Worm (Caenorhabditis elegans) whole organism, L2 larva: ENCODE data around the gene Y53F4B.18.

Experiments
- C34F6.9 ChIP-seq: fragments of 150-350 bp; optimal IDR thresholded peaks from 2 replicates; lab custom pipeline; 2014; ENCODE audit warnings: missing biosample characterization, missing genetic modification characterization
- Y55F3AM.14 ChIP-seq: fragments of 200-800 bp; sonication (Bioruptor generic); optimal IDR thresholded peaks from 2 replicates; lab custom pipeline; 2018; ENCODE audit warnings: mild to moderate bottlenecking, missing genetic modification characterization, missing compliant biosample characterization
- alr-1 ChIP-seq: fragments of 150-350 bp; optimal IDR thresholded peaks from 2 replicates; lab custom pipeline; 2014; ENCODE audit warnings: missing biosample characterization, missing genetic modification characterization
- aly-2 ChIP-seq: fragments of 150-350 bp; optimal IDR thresholded peaks from 2 replicates; lab custom pipeline; 2014; ENCODE audit warnings: missing biosample characterization, missing genetic modification characterization
- blmp-1 ChIP-seq: sonication (generic microtip); optimal IDR thresholded peaks from 2 replicates; lab custom pipeline; 2017; ENCODE audit warnings: missing genetic modification characterization, mild to moderate bottlenecking, missing compliant biosample characterization, antibody characterized with exemption, moderate library complexity; ENCODE audit not compliant: insufficient read depth
- ceh-82 ChIP-seq: fragments of 150-350 bp; optimal IDR thresholded peaks from 2 replicates; lab custom pipeline; 2014; ENCODE audit warnings: missing biosample characterization, missing genetic modification characterization
- crh-2 ChIP-seq: sonication (generic microtip); optimal IDR thresholded peaks from 2 replicates; lab custom pipeline; 2017; ENCODE audit warnings: missing biosample characterization, missing genetic modification characterization
- dmd-4 ChIP-seq: sonication (generic microtip); optimal IDR thresholded peaks from 2 replicates; lab custom pipeline; 2017; ENCODE audit warnings: missing biosample characterization, missing genetic modification characterization
- gmeb-1 ChIP-seq: fragments of 150-350 bp; optimal IDR thresholded peaks from 2 replicates; lab custom pipeline; 2014; ENCODE audit warnings: missing biosample characterization, missing genetic modification characterization
- lin-11 ChIP-seq: fragments of 150-350 bp; sonication (generic microtip); optimal IDR thresholded peaks from 2 replicates; lab custom pipeline; 2014; ENCODE audit warnings: missing biosample characterization, missing genetic modification characterization, inconsistent platforms, mixed read lengths
- lin-13 ChIP-seq: fragments of 150-350 bp; optimal IDR thresholded peaks from 2 replicates; lab custom pipeline; 2014; ENCODE audit warnings: missing biosample characterization, missing genetic modification reagents, missing genetic modification characterization
- lsy-2 ChIP-seq, 2 experiments: fragments of 150-350 bp in 1 of 2; sonication (generic microtip) in 1 of 2; optimal IDR thresholded peaks; 2 replicates each; lab custom pipeline; 2014 to 2017; ENCODE audit warnings: missing biosample characterization in 2 of 2, missing genetic modification characterization in 2 of 2
- mbf-1 ChIP-seq: sonication (generic microtip); optimal IDR thresholded peaks from 2 replicates; lab custom pipeline; 2017; ENCODE audit warnings: missing biosample characterization, missing genetic modification characterization
- nhr-11 ChIP-seq: fragments of 150-350 bp; optimal IDR thresholded peaks from 2 replicates; lab custom pipeline; 2014; ENCODE audit warnings: missing biosample characterization, missing genetic modification characterization
- nhr-129 ChIP-seq: fragments of 150-350 bp; optimal IDR thresholded peaks from 2 replicates; lab custom pipeline; 2014; ENCODE audit warnings: missing biosample characterization, missing genetic modification characterization
- nhr-21 ChIP-seq: fragments of 150-350 bp; optimal IDR thresholded peaks from 2 replicates; lab custom pipeline; 2014; ENCODE audit warnings: missing biosample characterization, missing genetic modification characterization
- nhr-23 ChIP-seq: fragments of 150-350 bp; optimal IDR thresholded peaks from 2 replicates; lab custom pipeline; 2014; ENCODE audit warnings: missing biosample characterization, missing genetic modification reagents, missing genetic modification characterization
- nhr-237 ChIP-seq: fragments of 150-350 bp; optimal IDR thresholded peaks from 2 replicates; lab custom pipeline; 2014; ENCODE audit warnings: missing biosample characterization, missing genetic modification characterization
- sma-3 ChIP-seq: sonication (generic microtip); optimal IDR thresholded peaks from 2 replicates; lab custom pipeline; 2016; ENCODE audit warnings: missing genetic modification reagents, missing genetic modification characterization, missing compliant biosample characterization
- snpc-4 ChIP-seq: fragments of 150-350 bp; optimal IDR thresholded peaks from 2 replicates; lab custom pipeline; 2014; ENCODE audit warnings: missing biosample characterization, missing genetic modification characterization
- unc-62 ChIP-seq: fragments of 150-350 bp; optimal IDR thresholded peaks from 2 replicates; lab custom pipeline; 2014; ENCODE audit warnings: missing biosample characterization, missing genetic modification reagents, missing genetic modification characterization
- ztf-1 ChIP-seq: fragments of 200-800 bp; sonication (Bioruptor generic); conservative IDR thresholded peaks from 2 replicates; pipeline ENCODE4 v1.3.6; 2022; ENCODE audit warnings: missing genetic modification characterization, missing compliant biosample characterization
- ztf-11 ChIP-seq: sonication (generic microtip); optimal IDR thresholded peaks from 2 replicates; lab custom pipeline; 2017; ENCODE audit warnings: missing biosample characterization, missing genetic modification characterization
- ztf-4 ChIP-seq: fragments of 150-350 bp; optimal IDR thresholded peaks from 2 replicates; lab custom pipeline; 2014; ENCODE audit warnings: missing biosample characterization, missing genetic modification characterization

Y53F4B.18 gene

ce11 chrII:15025100-15025499 is 46.4 kb downstream of the Y53F4B.18 start:
- TF ChIP-seq mbf-1 (tag; lab: Kevin White, UChicago) (no peak), lsy-2 (tag; optimal IDR thresholded peaks at IDR 0.05; lab: Kevin White, UChicago) (peak in 1 of 2 experiments; percentile 53), nhr-21 (tag; lab: Kevin White, UChicago) (no peak)
- TF ChIP-seq, all 48 proteins: peak for 1

ce11 chrII:15018923-15019322 is 52.5 kb downstream of the Y53F4B.18 start, which contains the start of gene Y53F4B.12:
TSS of gene Y53F4B.12 (plus strand) at chrII:15019223.
- no peak for TF ChIP-seq gmeb-1
- no peak for TF ChIP-seq ztf-4 (tag; lab: Kevin White, UChicago)
- no peak for TF ChIP-seq blmp-1 (tag; lab: Kevin White, UChicago)
- TF ChIP-seq lin-11, result no peak
- TF ChIP-seq nhr-129 (tag; lab: Kevin White, UChicago), result no peak
- no peak for TF ChIP-seq nhr-11 (tag; lab: Kevin White, UChicago)
- no peak for TF ChIP-seq ztf-1 (GFP tag; lab: Robert Waterston, UW)
- TF ChIP-seq snpc-4, result no peak
- no peak for TF ChIP-seq ztf-11 (tag; lab: Kevin White, UChicago)
- TF ChIP-seq Y55F3AM.14 (GFP tag; lab: Kevin White, UChicago), result no peak
- no peak for TF ChIP-seq alr-1
- TF ChIP-seq crh-2 (tag; lab: Kevin White, UChicago), result no peak
- no peak for TF ChIP-seq nhr-237 (tag; lab: Kevin White, UChicago)
- no peak for TF ChIP-seq aly-2 (tag; lab: Kevin White, UChicago)
- TF ChIP-seq C34F6.9 (tag; lab: Kevin White, UChicago), result no peak
- no peak for TF ChIP-seq sma-3
- no peak for TF ChIP-seq unc-62 (GFP tag; lab: Kevin White, UChicago)

- TF ChIP-seq ceh-82 (tag; lab: Kevin White, UChicago) (no peak), dmd-4 (tag; lab: Kevin White, UChicago) (no peak), nhr-23 (tag; lab: Kevin White, UChicago) (no peak)
- TF ChIP-seq, all 48 proteins: peak for 0
Measured at ce11 chrII:15015669-15016068, 55.8 kb downstream of the Y53F4B.18 start.

- TF ChIP-seq lin-13 (GFP tag; lab: Kevin White, UChicago) (no peak), nhr-21 (tag; lab: Kevin White, UChicago) (no peak)
Measured at ce11 chrII:15014380-15014779, 57.1 kb downstream of the Y53F4B.18 start, which contains the start of gene Y53F4B.51. TSS of gene Y53F4B.51 (minus strand) at chrII:15014442.
